Fruit fly (Drosophila melanogaster) whole organism, embryonic: ENCODE results near the gene east.

Experiments
- Atf6 ChIP-seq: fragments of 200-800 bp; sonication (Bioruptor generic); IDR thresholded peaks from 2 replicates; pipeline ENCODE4 v1.3.6; 2022; ENCODE audit warnings: missing biosample characterization, missing genetic modification characterization
- Bgb ChIP-seq: fragments of 200-800 bp; sonication (Bioruptor generic); IDR thresholded peaks from 2 replicates; pipeline ENCODE4 v1.3.6; 2022; ENCODE audit warnings: missing biosample characterization, missing genetic modification characterization; ENCODE audit not compliant: partially characterized antibody
- BtbVII ChIP-seq: fragments of 200-800 bp; sonication (Bioruptor generic); optimal IDR thresholded peaks from 3 replicates; lab custom pipeline; 2017; ENCODE audit warnings: missing biosample characterization, mild to moderate bottlenecking, missing genetic modification characterization
- CG11560 ChIP-seq: fragments of 200-800 bp; sonication (Bioruptor generic); IDR thresholded peaks from 3 replicates; pipeline ENCODE4 v1.3.6; 2022; ENCODE audit warnings: missing biosample characterization, missing genetic modification characterization
- CG12769 ChIP-seq: fragments of 200-800 bp; sonication (Bioruptor generic); optimal IDR thresholded peaks from 2 replicates; lab custom pipeline; 2019; ENCODE audit warnings: missing biosample characterization, mild to moderate bottlenecking, missing genetic modification characterization, moderate library complexity
- CG14014 ChIP-seq: fragments of 200-800 bp; sonication (Bioruptor generic); IDR thresholded peaks from 2 replicates; pipeline ENCODE4 v1.3.6; 2022; ENCODE audit warnings: missing biosample characterization, missing genetic modification characterization
- CG14965 ChIP-seq: fragments of 200-800 bp; sonication (Bioruptor generic); optimal IDR thresholded peaks from 2 replicates; lab custom pipeline; 2016; ENCODE audit warnings: missing biosample characterization, missing genetic modification characterization, borderline replicate concordance
- CG15514 ChIP-seq: fragments of 200-800 bp; sonication (Bioruptor generic); optimal IDR thresholded peaks from 3 replicates; lab custom pipeline; 2017; ENCODE audit warnings: missing biosample characterization, missing genetic modification characterization, mild to moderate bottlenecking, moderate library complexity, missing genetic modification reagents
- CG16779 ChIP-seq: fragments of 200-800 bp; sonication (Bioruptor generic); IDR thresholded peaks from 2 replicates; pipeline ENCODE4 v1.3.6; 2022; ENCODE audit warnings: missing biosample characterization, missing genetic modification characterization
- CG17912 ChIP-seq: fragments of 200-800 bp; sonication (Bioruptor generic); optimal IDR thresholded peaks from 2 replicates; lab custom pipeline; 2018; ENCODE audit warnings: missing biosample characterization, mild to moderate bottlenecking, missing genetic modification characterization
- CG2202 ChIP-seq: fragments of 200-800 bp; sonication (Bioruptor generic); optimal IDR thresholded peaks from 2 replicates; lab custom pipeline; 2018; ENCODE audit warnings: missing biosample characterization, mild to moderate bottlenecking, missing genetic modification characterization
- CG3847 ChIP-seq: fragments of 200-800 bp; sonication (Bioruptor generic); IDR thresholded peaks from 2 replicates; pipeline ENCODE4 v1.3.6; 2022; ENCODE audit warnings: missing biosample characterization, missing genetic modification characterization
- CG4707 ChIP-seq: fragments of 200-800 bp; sonication (Bioruptor generic); optimal IDR thresholded peaks from 2 replicates; lab custom pipeline; 2018; ENCODE audit warnings: missing biosample characterization, mild to moderate bottlenecking, missing genetic modification characterization, moderate library complexity
- CG5180 ChIP-seq: fragments of 200-800 bp; sonication (Bioruptor generic); optimal IDR thresholded peaks from 3 replicates; lab custom pipeline; 2017; ENCODE audit warnings: missing biosample characterization, missing genetic modification characterization, mild to moderate bottlenecking, moderate library complexity, missing genetic modification reagents
- CG5245 ChIP-seq: fragments of 200-800 bp; sonication (Bioruptor generic); optimal IDR thresholded peaks from 3 replicates; lab custom pipeline; 2016; ENCODE audit warnings: missing biosample characterization, missing genetic modification characterization
- CG6254 ChIP-seq: fragments of 200-800 bp; sonication (Bioruptor generic); optimal IDR thresholded peaks from 3 replicates; lab custom pipeline; 2017; ENCODE audit warnings: mild to moderate bottlenecking, missing biosample characterization, missing genetic modification reagents, missing genetic modification characterization
- CG7271 ChIP-seq: fragments of 200-800 bp; sonication (Bioruptor generic); optimal IDR thresholded peaks from 2 replicates; lab custom pipeline; 2018; ENCODE audit warnings: missing biosample characterization, mild to moderate bottlenecking, missing genetic modification characterization, moderate library complexity
- CG8290 ChIP-seq, 3 experiments: fragments of 200-800 bp; sonication (Bioruptor generic); optimal IDR thresholded peaks; 2 replicates each; lab custom pipeline; 2016 to 2019; ENCODE audit warnings: missing biosample characterization in 3 of 3, missing genetic modification characterization in 3 of 3, mild to moderate bottlenecking in 2 of 3, moderate library complexity in 1 of 3
- CG8478 ChIP-seq: fragments of >200 bp; optimal IDR thresholded peaks from 2 replicates; lab custom pipeline; 2018
- CG9609 ChIP-seq: fragments of 200-800 bp; sonication (Bioruptor generic); optimal IDR thresholded peaks from 3 replicates; lab custom pipeline; 2016; ENCODE audit warnings: missing biosample characterization, missing genetic modification characterization
- CTCF ChIP-seq: fragments of 200-800 bp; sonication (Bioruptor generic); optimal IDR thresholded peaks from 2 replicates; lab custom pipeline; 2017; ENCODE audit warnings: missing biosample characterization, mild to moderate bottlenecking, missing genetic modification characterization, moderate library complexity
- CkIIα-i1 ChIP-seq: fragments of 200-800 bp; sonication (Bioruptor generic); IDR thresholded peaks from 2 replicates; pipeline ENCODE4 v1.3.6; 2022; ENCODE audit warnings: missing biosample characterization, missing genetic modification characterization
- Nf-YB ChIP-seq: fragments of 200-800 bp; sonication (Bioruptor generic); optimal IDR thresholded peaks from 3 replicates; lab custom pipeline; 2019; ENCODE audit warnings: missing biosample characterization, mild to moderate bottlenecking, missing genetic modification characterization, moderate library complexity
- Pdp1 ChIP-seq, 2 experiments: fragments of 200-800 bp; sonication (Bioruptor generic); optimal IDR thresholded peaks; 3 replicates each; lab custom pipeline; 2016; ENCODE audit warnings: missing biosample characterization in 2 of 2, missing genetic modification characterization in 2 of 2, mild to moderate bottlenecking in 1 of 2, moderate library complexity in 1 of 2
- Sin3A ChIP-seq: fragments of >200 bp; optimal IDR thresholded peaks from 2 replicates; lab custom pipeline; 2018
- Six4 ChIP-seq: fragments of 200-800 bp; sonication (Bioruptor generic); optimal IDR thresholded peaks from 2 replicates; lab custom pipeline; 2016; ENCODE audit warnings: missing biosample characterization, missing genetic modification characterization
- Sox100B ChIP-seq: fragments of 200-800 bp; sonication (Bioruptor generic); optimal IDR thresholded peaks from 3 replicates; lab custom pipeline; 2018; ENCODE audit warnings: missing biosample characterization, mild to moderate bottlenecking, missing genetic modification characterization
- Taf1 ChIP-seq: fragments of 200-800 bp; sonication (Bioruptor generic); IDR thresholded peaks from 2 replicates; pipeline ENCODE4 v1.3.6; 2022; ENCODE audit warnings: missing biosample characterization, missing genetic modification characterization
- bab2 ChIP-seq: fragments of 200-800 bp; sonication (Bioruptor generic); optimal IDR thresholded peaks from 2 replicates; lab custom pipeline; 2016; ENCODE audit warnings: missing biosample characterization, missing genetic modification characterization
- br ChIP-seq: fragments of >200 bp; optimal IDR thresholded peaks from 2 replicates; lab custom pipeline; 2017
- cg ChIP-seq: fragments of 200-800 bp; sonication (Bioruptor generic); optimal IDR thresholded peaks from 3 replicates; lab custom pipeline; 2019; ENCODE audit warnings: missing biosample characterization, mild to moderate bottlenecking, missing genetic modification characterization, moderate library complexity
- chif ChIP-seq, 2 experiments: fragments of 200-800 bp; sonication (Bioruptor generic); optimal IDR thresholded peaks; 3 replicates each; lab custom pipeline; 2016; ENCODE audit warnings: missing biosample characterization in 2 of 2, missing genetic modification characterization in 2 of 2
- crol ChIP-seq: fragments of 200-800 bp; sonication (Bioruptor generic); IDR thresholded peaks from 2 replicates; pipeline ENCODE4 v1.3.6; 2022; ENCODE audit warnings: missing biosample characterization, missing genetic modification characterization
- emc ChIP-seq: fragments of 200-800 bp; sonication (Bioruptor generic); optimal IDR thresholded peaks from 2 replicates; lab custom pipeline; 2016; ENCODE audit warnings: missing biosample characterization, missing genetic modification characterization
- fru ChIP-seq: fragments of >200 bp; optimal IDR thresholded peaks from 2 replicates; lab custom pipeline; 2017
- gfzf ChIP-seq: fragments of 200-800 bp; sonication (Bioruptor generic); optimal IDR thresholded peaks from 2 replicates; lab custom pipeline; 2016; ENCODE audit warnings: missing biosample characterization, mild to moderate bottlenecking, missing genetic modification characterization, moderate library complexity
- grn ChIP-seq: fragments of 200-800 bp; sonication (Bioruptor generic); optimal IDR thresholded peaks from 3 replicates; lab custom pipeline; 2017; ENCODE audit warnings: missing biosample characterization, missing genetic modification characterization
- klu ChIP-seq: fragments of 200-800 bp; sonication (Bioruptor generic); IDR thresholded peaks from 2 replicates; pipeline ENCODE4 v1.3.6; 2022; ENCODE audit warnings: missing biosample characterization, missing genetic modification characterization
- lab ChIP-seq: fragments of 200-800 bp; sonication (Bioruptor generic); optimal IDR thresholded peaks from 3 replicates; lab custom pipeline; 2017; ENCODE audit warnings: missing biosample characterization, missing genetic modification characterization, mild to moderate bottlenecking, moderate library complexity, missing genetic modification reagents
- lola ChIP-seq, 3 experiments: fragments of >200 bp in 2 of 3; fragments of 200-800 bp in 1 of 3; sonication (Bioruptor generic) in 1 of 3; optimal IDR thresholded peaks; 2 replicates each; lab custom pipeline; 2017 to 2019; ENCODE audit warnings: missing biosample characterization in 3 of 3, missing genetic modification characterization in 3 of 3, mild to moderate bottlenecking in 1 of 3, moderate library complexity in 1 of 3
- luna ChIP-seq: fragments of 200-800 bp; sonication (Bioruptor generic); optimal IDR thresholded peaks from 2 replicates; lab custom pipeline; 2016; ENCODE audit warnings: missing biosample characterization, missing genetic modification characterization
- nerfin-2 ChIP-seq: fragments of 200-800 bp; sonication (Bioruptor generic); IDR thresholded peaks from 2 replicates; pipeline ENCODE4 v1.3.6; 2022; ENCODE audit warnings: missing biosample characterization, missing genetic modification characterization; ENCODE audit not compliant: partially characterized antibody
- pros ChIP-seq: fragments of 200-800 bp; sonication (Bioruptor generic); optimal IDR thresholded peaks from 3 replicates; lab custom pipeline; 2019; ENCODE audit warnings: missing biosample characterization, mild to moderate bottlenecking, missing genetic modification characterization, moderate library complexity
- slbo ChIP-seq: fragments of 200-800 bp; sonication (Bioruptor generic); IDR thresholded peaks from 2 replicates; pipeline ENCODE4 v1.3.6; 2022; ENCODE audit warnings: missing biosample characterization, missing genetic modification characterization
- so ChIP-seq: fragments of 200-800 bp; sonication (Bioruptor generic); IDR thresholded peaks from 3 replicates; pipeline ENCODE4 v1.3.6; 2022; ENCODE audit warnings: missing biosample characterization, missing genetic modification characterization
- sr ChIP-seq: fragments of 200-800 bp; sonication (Bioruptor generic); IDR thresholded peaks from 3 replicates; pipeline ENCODE4 v1.3.6; 2022; ENCODE audit warnings: missing biosample characterization, missing genetic modification characterization
- sug ChIP-seq: fragments of 200-800 bp; optimal IDR thresholded peaks from 2 replicates; lab custom pipeline; 2019; ENCODE audit warnings: missing biosample characterization, mild to moderate bottlenecking, missing genetic modification characterization, moderate library complexity
- tup ChIP-seq: fragments of 200-800 bp; sonication (Bioruptor generic); optimal IDR thresholded peaks from 2 replicates; lab custom pipeline; 2016; ENCODE audit warnings: missing biosample characterization, mild to moderate bottlenecking, missing genetic modification characterization, moderate library complexity
- tx ChIP-seq: fragments of 200-800 bp; sonication (Bioruptor generic); optimal IDR thresholded peaks from 2 replicates; lab custom pipeline; 2016; ENCODE audit warnings: missing biosample characterization, missing genetic modification characterization
- wek ChIP-seq: fragments of 200-800 bp; sonication (Bioruptor generic); optimal IDR thresholded peaks from 3 replicates; lab custom pipeline; 2018; ENCODE audit warnings: missing biosample characterization, mild to moderate bottlenecking, missing genetic modification characterization, moderate library complexity
- zfh1 ChIP-seq: fragments of 200-800 bp; sonication (Bioruptor generic); IDR thresholded peaks from 3 replicates; pipeline ENCODE4 v1.3.6; 2022; ENCODE audit warnings: missing biosample characterization, missing genetic modification characterization

Gene east

dm6 chrX:2010010-2010873 is at the start of gene east (continued):
- TF ChIP-seq sr (GFP tag; lab: Robert Waterston, UW) (no peak), CG7271 (tag; lab: Kevin White, UChicago) (no peak), CG2202 (tag; lab: Kevin White, UChicago) (no peak), CG17912 (GFP tag; lab: Kevin White, UChicago) (no peak), cg (GFP tag; lab: Kevin White, UChicago) (peak; percentile 91), luna (GFP tag; lab: Kevin White, UChicago) (no peak), tx (GFP tag; lab: Kevin White, UChicago) (no peak), lab (GFP tag; lab: Kevin White, UChicago) (peak; percentile 14), CG5245 (no peak), CG15514 (GFP tag; lab: Kevin White, UChicago) (no peak), CG16779 (no peak), bab2 (GFP tag; lab: Kevin White, UChicago) (no peak), Nf-YB (GFP tag; lab: Kevin White, UChicago) (no peak), CG6254 (GFP tag; lab: Kevin White, UChicago) (no peak), zfh1 (GFP tag; lab: Robert Waterston, UW) (no peak), Bgb (GFP tag; lab: Robert Waterston, UW) (no peak), Taf1 (no peak), CG8478 (no peak), CG3847 (GFP tag; lab: Robert Waterston, UW) (no peak), CkIIα-i1 (GFP tag; lab: Robert Waterston, UW) (no peak), nerfin-2 (GFP tag; lab: Robert Waterston, UW) (no peak), sug (peak; percentile 20), tup (no peak), Sin3A (lab: Kevin White, UChicago) (no peak), grn (GFP tag; lab: Kevin White, UChicago) (no peak), klu (GFP tag; lab: Robert Waterston, UW) (no peak), Six4 (GFP tag; lab: Kevin White, UChicago) (no peak), CG14965 (GFP tag; lab: Kevin White, UChicago) (no peak), CG11560 (tag; lab: Robert Waterston, UW) (no peak), pros (GFP tag; lab: Kevin White, UChicago) (peak; percentile 76), BtbVII (no peak), chif (GFP tag; optimal IDR thresholded peaks at IDR 0.05; lab: Kevin White, UChicago) (no peak)
- TF ChIP-seq, all 482 proteins: peak for 55

- TF ChIP-seq Sox100B (GFP tag; lab: Kevin White, UChicago) (no peak), CG14014 (GFP tag; lab: Robert Waterston, UW) (no peak), CG4707 (no peak), Atf6 (GFP tag; lab: Robert Waterston, UW) (no peak), gfzf (GFP tag; lab: Kevin White, UChicago) (peak; percentile 1), br (no peak), Pdp1 (GFP tag; optimal IDR thresholded peaks at IDR 0.05; lab: Kevin White, UChicago) (peak in 1 of 2 experiments; percentile 70), lola (GFP tag; optimal IDR thresholded peaks at IDR 0.05; lab: Kevin White, UChicago) (no peak), cg (GFP tag; lab: Kevin White, UChicago) (peak; percentile 26), so (GFP tag; lab: Robert Waterston, UW) (peak; percentile 62; the same call in 1 of the 3 replicates), CTCF (peak; percentile 35), crol (peak; percentile 50; the same call in 1 of the 2 replicates), emc (GFP tag; lab: Kevin White, UChicago) (no peak), CG9609 (no peak), CG8290 (GFP tag; optimal IDR thresholded peaks at IDR 0.05; lab: Kevin White, UChicago) (no peak), CG8290 (tag; optimal IDR thresholded peaks at IDR 0.05; lab: Kevin White, UChicago) (peak in 1 of 2 experiments; percentile 23), CG12769 (tag; lab: Kevin White, UChicago) (peak; percentile 30), slbo (GFP tag; lab: Robert Waterston, UW) (no peak), CG5180 (GFP tag; lab: Kevin White, UChicago) (no peak), wek (peak; percentile 62), fru (no peak)
These were observed 47.5 kb upstream of the east start for dm6 chrX:1963192-1963590.
